Worm (Caenorhabditis elegans) whole organism, young adult: ENCODE measurements around the gene rdl-1.

ENCODE experiments used
- B0261.1 ChIP-seq: sonication (generic microtip); optimal IDR thresholded peaks from 2 replicates; lab custom pipeline; 2016; ENCODE audit warnings: mild to moderate bottlenecking, missing genetic modification characterization, moderate library complexity, missing compliant biosample characterization
- F23B12.7 ChIP-seq: sonication (generic microtip); optimal IDR thresholded peaks from 2 replicates; lab custom pipeline; 2017; ENCODE audit warnings: missing genetic modification characterization, mild to moderate bottlenecking, missing compliant biosample characterization, antibody characterized with exemption, moderate library complexity; ENCODE audit not compliant: insufficient read depth
- F37B4.10 ChIP-seq: fragments of 200-800 bp; sonication (Bioruptor generic); IDR thresholded peaks from 2 replicates; pipeline ENCODE4 v1.3.6; 2022; ENCODE audit warnings: missing genetic modification characterization, missing compliant biosample characterization
- F49E8.2 ChIP-seq: sonication (generic microtip); optimal IDR thresholded peaks from 3 replicates; lab custom pipeline; 2017; ENCODE audit warnings: missing genetic modification characterization, mild to moderate bottlenecking, missing compliant biosample characterization, antibody characterized with exemption, moderate library complexity; ENCODE audit not compliant: insufficient read depth
- F52B5.7 ChIP-seq: sonication (generic microtip); optimal IDR thresholded peaks from 2 replicates; lab custom pipeline; 2016; ENCODE audit warnings: mild to moderate bottlenecking, missing genetic modification characterization, missing compliant biosample characterization
- F55B11.4 ChIP-seq: sonication (generic microtip); optimal IDR thresholded peaks from 2 replicates; lab custom pipeline; 2016; ENCODE audit warnings: missing compliant biosample characterization, missing genetic modification characterization, borderline replicate concordance; ENCODE audit not compliant: insufficient read depth
- F57C9.4 ChIP-seq: sonication (generic microtip); optimal IDR thresholded peaks from 2 replicates; lab custom pipeline; 2017; ENCODE audit warnings: mild to moderate bottlenecking, missing genetic modification characterization, missing compliant biosample characterization
- T07F8.4 ChIP-seq: sonication (generic microtip); optimal IDR thresholded peaks from 2 replicates; lab custom pipeline; 2016; ENCODE audit warnings: mild to moderate bottlenecking, missing genetic modification characterization, moderate library complexity, missing compliant biosample characterization
- T26A5.8 ChIP-seq: sonication (generic microtip); optimal IDR thresholded peaks from 2 replicates; lab custom pipeline; 2016; ENCODE audit warnings: missing genetic modification characterization, missing compliant biosample characterization
- Y56A3A.18 ChIP-seq: fragments of 200-800 bp; sonication (Bioruptor generic); IDR thresholded peaks from 2 replicates; pipeline ENCODE4 v1.3.6; 2022; ENCODE audit warnings: missing genetic modification reagents, missing genetic modification characterization, missing compliant biosample characterization
- Y67H2A.10 ChIP-seq: fragments of 200-800 bp; sonication (Bioruptor generic); conservative IDR thresholded peaks from 2 replicates; pipeline ENCODE4 v1.3.6; 2022; ENCODE audit warnings: missing genetic modification reagents, missing genetic modification characterization, missing compliant biosample characterization
- aptf-2 ChIP-seq: fragments of 200-800 bp; sonication (Bioruptor generic); conservative IDR thresholded peaks from 2 replicates; pipeline ENCODE4 v1.3.6; 2022; ENCODE audit warnings: missing genetic modification reagents, missing genetic modification characterization, missing compliant biosample characterization
- aptf-3 ChIP-seq: fragments of 200-800 bp; sonication (Bioruptor generic); IDR thresholded peaks from 2 replicates; pipeline ENCODE4 v1.3.6; 2022; ENCODE audit warnings: missing genetic modification characterization, missing compliant biosample characterization
- athp-1 ChIP-seq: sonication (generic microtip); optimal IDR thresholded peaks from 2 replicates; lab custom pipeline; 2017; ENCODE audit warnings: mild to moderate bottlenecking, missing genetic modification characterization, missing compliant biosample characterization
- bed-2 ChIP-seq: fragments of 200-800 bp; sonication (Bioruptor generic); IDR thresholded peaks from 2 replicates; pipeline ENCODE4 v1.3.6; 2022; ENCODE audit warnings: missing genetic modification reagents, missing genetic modification characterization, missing compliant biosample characterization
- cebp-2 ChIP-seq: fragments of 200-800 bp; sonication (Bioruptor generic); IDR thresholded peaks from 2 replicates; pipeline ENCODE4 v1.3.6; 2022; ENCODE audit warnings: missing genetic modification characterization, missing compliant biosample characterization
- ceh-40 ChIP-seq: fragments of 200-800 bp; sonication (Bioruptor generic); IDR thresholded peaks from 2 replicates; pipeline ENCODE4 v1.3.6; 2022; ENCODE audit warnings: missing genetic modification characterization, missing compliant biosample characterization
- ceh-58 ChIP-seq: fragments of 200-800 bp; sonication (Bioruptor generic); IDR thresholded peaks from 2 replicates; pipeline ENCODE4 v1.3.6; 2022; ENCODE audit warnings: missing genetic modification characterization, missing compliant biosample characterization
- ceh-91 ChIP-seq: fragments of 200-800 bp; sonication (Bioruptor generic); IDR thresholded peaks from 2 replicates; pipeline ENCODE4 v1.3.6; 2022; ENCODE audit warnings: missing genetic modification reagents, missing genetic modification characterization, missing compliant biosample characterization
- ekl-4 ChIP-seq: fragments of 200-800 bp; sonication (Bioruptor generic); IDR thresholded peaks from 2 replicates; pipeline ENCODE4 v1.3.6; 2022; ENCODE audit warnings: missing genetic modification reagents, missing genetic modification characterization, missing compliant biosample characterization
- him-1 ChIP-seq: sonication (generic microtip); optimal IDR thresholded peaks from 2 replicates; lab custom pipeline; 2016; ENCODE audit warnings: missing genotype, missing genetic modification reagents, missing genetic modification characterization, missing compliant biosample characterization
- hlh-12 ChIP-seq: sonication (generic microtip); optimal IDR thresholded peaks from 2 replicates; lab custom pipeline; 2016; ENCODE audit warnings: missing genetic modification characterization, missing compliant biosample characterization
- hlh-26 ChIP-seq: fragments of 200-800 bp; sonication (Bioruptor generic); conservative IDR thresholded peaks from 2 replicates; pipeline ENCODE4 v1.3.6; 2022; ENCODE audit warnings: missing genetic modification reagents, missing genetic modification characterization, missing compliant biosample characterization
- hmg-20 ChIP-seq: fragments of 200-800 bp; sonication (Bioruptor generic); IDR thresholded peaks from 2 replicates; pipeline ENCODE4 v1.3.6; 2022; ENCODE audit warnings: missing genetic modification reagents, missing genetic modification characterization, missing compliant biosample characterization
- hsf-1 ChIP-seq: fragments of 200-800 bp; sonication (Bioruptor generic); IDR thresholded peaks from 2 replicates; pipeline ENCODE4 v1.3.6; 2022; ENCODE audit warnings: missing genetic modification reagents, missing genetic modification characterization, missing compliant biosample characterization
- lag-1 ChIP-seq: fragments of 200-800 bp; sonication (Bioruptor generic); IDR thresholded peaks from 2 replicates; pipeline ENCODE4 v1.3.6; 2022; ENCODE audit warnings: missing genetic modification reagents, missing genetic modification characterization, missing compliant biosample characterization
- lir-1 ChIP-seq: fragments of 200-800 bp; sonication (Bioruptor generic); conservative IDR thresholded peaks from 2 replicates; pipeline ENCODE4 v1.3.6; 2022; ENCODE audit warnings: missing genetic modification reagents, missing genetic modification characterization, missing compliant biosample characterization
- lsl-1 ChIP-seq: fragments of 200-800 bp; sonication (Bioruptor generic); optimal IDR thresholded peaks from 2 replicates; lab custom pipeline; 2018; ENCODE audit warnings: mild to moderate bottlenecking, missing genetic modification characterization, moderate library complexity, missing compliant biosample characterization
- lsy-27 ChIP-seq: sonication (generic microtip); optimal IDR thresholded peaks from 2 replicates; lab custom pipeline; 2017; ENCODE audit warnings: missing genetic modification characterization, mild to moderate bottlenecking, missing compliant biosample characterization, antibody characterized with exemption, missing genotype, borderline replicate concordance; ENCODE audit not compliant: insufficient read depth
- madf-10 ChIP-seq: sonication (generic microtip); optimal IDR thresholded peaks from 2 replicates; lab custom pipeline; 2016; ENCODE audit warnings: mild to moderate bottlenecking, missing genetic modification characterization, missing compliant biosample characterization
- madf-6 ChIP-seq: fragments of 200-800 bp; sonication (Bioruptor generic); IDR thresholded peaks from 2 replicates; pipeline ENCODE4 v1.3.6; 2022; ENCODE audit warnings: missing genetic modification reagents, missing genetic modification characterization, missing compliant biosample characterization
- madf-8 ChIP-seq: fragments of 200-800 bp; sonication (Bioruptor generic); conservative IDR thresholded peaks from 2 replicates; pipeline ENCODE4 v1.3.6; 2022; ENCODE audit warnings: missing genetic modification reagents, missing genetic modification characterization, missing compliant biosample characterization
- mes-4 ChIP-seq: sonication (generic microtip); optimal IDR thresholded peaks from 2 replicates; lab custom pipeline; 2016; ENCODE audit warnings: missing genotype, missing genetic modification characterization, missing compliant biosample characterization
- nfya-1 ChIP-seq: sonication (generic microtip); optimal IDR thresholded peaks from 2 replicates; lab custom pipeline; 2017; ENCODE audit warnings: antibody characterized with exemption, missing compliant biosample characterization, missing genetic modification characterization, borderline replicate concordance; ENCODE audit not compliant: insufficient read depth
- nfya-2 ChIP-seq: fragments of 200-800 bp; sonication (Bioruptor generic); IDR thresholded peaks from 2 replicates; pipeline ENCODE4 v1.3.6; 2022; ENCODE audit warnings: missing genetic modification reagents, missing genetic modification characterization, missing compliant biosample characterization
- nhr-80 ChIP-seq: sonication (generic microtip); optimal IDR thresholded peaks from 2 replicates; lab custom pipeline; 2016; ENCODE audit warnings: missing genetic modification characterization, missing compliant biosample characterization
- repo-1 ChIP-seq: sonication (generic microtip); optimal IDR thresholded peaks from 2 replicates; lab custom pipeline; 2017; ENCODE audit warnings: mild to moderate bottlenecking, missing genetic modification characterization, missing compliant biosample characterization
- rpc-1 ChIP-seq, 2 experiments: fragments of 150-350 bp in 1 of 2; sonication (generic microtip) in 1 of 2; optimal IDR thresholded peaks; 2 replicates each; lab custom pipeline; 2014 to 2018; ENCODE audit warnings: missing biosample characterization in 1 of 2, missing genetic modification characterization in 1 of 2, missing genetic modification reagents in 1 of 2, missing genotype in 1 of 2
- sdz-38 ChIP-seq: sonication (generic microtip); optimal IDR thresholded peaks from 2 replicates; lab custom pipeline; 2016; ENCODE audit warnings: missing genotype, missing genetic modification characterization, missing compliant biosample characterization
- snpc-3.4 ChIP-seq: sonication (generic microtip); optimal IDR thresholded peaks from 2 replicates; lab custom pipeline; 2017; ENCODE audit warnings: missing genetic modification characterization, mild to moderate bottlenecking, missing compliant biosample characterization, antibody characterized with exemption, moderate library complexity, missing genotype, missing genetic modification reagents
- snpc-4 ChIP-seq, 5 experiments: fragments of 150-350 bp in 1 of 5; sonication (generic microtip) in 4 of 5; optimal IDR thresholded peaks; 2 replicates each; lab custom pipeline; 2014 to 2018; ENCODE audit warnings: missing genetic modification characterization in 5 of 5, missing biosample characterization in 3 of 5, antibody characterized with exemption in 2 of 5, mild to moderate bottlenecking in 2 of 5, missing compliant biosample characterization in 2 of 5, missing genotype in 2 of 5, moderate library complexity in 2 of 5, missing genetic modification reagents in 1 of 5
- somi-1 ChIP-seq: fragments of 200-800 bp; sonication (Bioruptor generic); optimal IDR thresholded peaks from 2 replicates; lab custom pipeline; 2018; ENCODE audit warnings: mild to moderate bottlenecking, missing genetic modification characterization, missing compliant biosample characterization
- tbx-9 ChIP-seq: sonication (generic microtip); optimal IDR thresholded peaks from 2 replicates; lab custom pipeline; 2016; ENCODE audit warnings: borderline replicate concordance, missing genetic modification characterization, inconsistent platforms, missing compliant biosample characterization
- xnd-1 ChIP-seq: sonication (generic microtip); optimal IDR thresholded peaks from 2 replicates; lab custom pipeline; 2016; ENCODE audit warnings: missing genotype, missing genetic modification reagents, missing genetic modification characterization, missing compliant biosample characterization
- zim-3 ChIP-seq: sonication (generic microtip); optimal IDR thresholded peaks from 2 replicates; lab custom pipeline; 2017; ENCODE audit warnings: mild to moderate bottlenecking, missing genetic modification characterization, moderate library complexity, missing compliant biosample characterization
- ztf-3 ChIP-seq: fragments of 200-800 bp; sonication (Bioruptor generic); optimal IDR thresholded peaks from 2 replicates; lab custom pipeline; 2018; ENCODE audit warnings: mild to moderate bottlenecking, missing genetic modification characterization, missing compliant biosample characterization

Gene rdl-1

DNA sequence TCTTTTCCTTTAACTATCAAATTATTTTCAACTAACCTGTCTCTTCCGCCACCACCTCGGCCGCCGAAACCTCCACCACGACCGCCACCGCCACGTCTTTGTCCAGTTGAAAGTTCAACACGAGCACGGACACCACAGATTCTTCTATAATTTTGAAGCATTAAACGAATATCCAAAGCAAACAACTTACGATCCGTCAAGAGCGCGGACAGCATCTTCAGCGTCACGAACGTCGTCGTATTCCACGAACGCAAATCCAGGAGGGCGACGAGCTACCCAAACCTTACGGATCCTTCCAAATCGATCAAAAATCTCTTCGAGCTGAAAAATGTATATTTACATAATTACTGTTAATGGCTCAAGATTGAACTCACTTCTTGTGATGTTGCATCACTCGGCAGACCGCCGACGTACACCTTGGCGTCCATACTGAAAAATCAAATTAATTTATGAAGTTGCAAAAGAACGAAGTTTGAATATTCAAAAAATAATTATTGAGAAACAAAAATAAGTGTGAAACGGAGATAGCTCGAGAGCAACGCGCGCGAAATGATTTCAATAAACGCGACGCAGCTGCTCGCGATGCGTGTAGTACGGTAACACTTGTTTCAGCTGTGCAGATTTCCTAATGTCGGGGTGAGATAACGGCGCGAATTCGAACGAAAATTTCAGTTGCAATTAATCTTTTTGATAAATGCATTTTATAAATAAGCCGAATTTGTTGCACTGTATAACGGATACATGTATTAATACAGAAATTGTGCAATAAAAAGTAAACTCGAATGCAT lies 20.9 kb upstream of the rdl-1 start, which contains the start of gene rsp-6 (continued):
- TF ChIP-seq nfya-2 (GFP tag; lab: Robert Waterston, UW) = no peak
- peak; percentile 90 for TF ChIP-seq ceh-91 (GFP tag; lab: Robert Waterston, UW)
- peak; percentile 81 for TF ChIP-seq madf-8 (GFP tag; lab: Robert Waterston, UW)
- no peak for TF ChIP-seq hlh-12 (tag; lab: Kevin White, UChicago)
- no peak for TF ChIP-seq rpc-1 (optimal IDR thresholded peaks at IDR 0.05; lab: Kevin White, UChicago)
- TF ChIP-seq rpc-1 (tag; optimal IDR thresholded peaks at IDR 0.05; lab: Kevin White, UChicago) = no peak
- no peak for TF ChIP-seq T07F8.4 (tag; lab: Kevin White, UChicago)
- no peak for TF ChIP-seq athp-1 (tag; lab: Kevin White, UChicago)
- no peak for TF ChIP-seq ceh-40 (GFP tag; lab: Robert Waterston, UW)
- TF ChIP-seq zim-3 (tag; lab: Kevin White, UChicago) = no peak
- TF ChIP-seq mes-4 = no peak
- TF ChIP-seq F52B5.7 (tag; lab: Kevin White, UChicago) = no peak
- no peak for TF ChIP-seq ztf-3
- TF ChIP-seq lir-1 (GFP tag; lab: Robert Waterston, UW) = no peak
- TF ChIP-seq hlh-26 (GFP tag; lab: Robert Waterston, UW) = no peak
- no peak for TF ChIP-seq nfya-1 (tag; lab: Kevin White, UChicago)
- peak; percentile 15 for TF ChIP-seq snpc-4 (GFP tag; optimal IDR thresholded peaks at IDR 0.05; lab: Kevin White, UChicago)
- peak; percentile 36 to 74 (median 62) for TF ChIP-seq snpc-4 (tag; optimal IDR thresholded peaks at IDR 0.05; lab: Kevin White, UChicago)
- TF ChIP-seq snpc-3.4 = peak; percentile 75
- no peak for TF ChIP-seq repo-1
- peak; percentile 29; the same call in 1 of the 2 replicates for TF ChIP-seq aptf-2 (GFP tag; lab: Robert Waterston, UW)
- peak; percentile 18; the same call in 1 of the 2 replicates for TF ChIP-seq Y67H2A.10
- TF ChIP-seq F57C9.4 (tag; lab: Kevin White, UChicago) = no peak
- no peak for TF ChIP-seq hmg-20 (GFP tag; lab: Robert Waterston, UW)
- no peak for TF ChIP-seq T26A5.8
- peak; percentile 85 for TF ChIP-seq ekl-4 (GFP tag; lab: Robert Waterston, UW)
- TF ChIP-seq F49E8.2 (tag; lab: Kevin White, UChicago) = peak; percentile 83
- peak; percentile 67; the same call in 1 of the 2 replicates for TF ChIP-seq hsf-1 (GFP tag; lab: Robert Waterston, UW)
- no peak for TF ChIP-seq Y56A3A.18
- no peak for TF ChIP-seq lag-1 (GFP tag; lab: Robert Waterston, UW)
- TF ChIP-seq him-1 (tag; lab: Kevin White, UChicago) = peak; percentile 43
- TF ChIP-seq cebp-2 (GFP tag; lab: Robert Waterston, UW) = no peak
- TF ChIP-seq madf-10 = peak; percentile 88
- no peak for TF ChIP-seq tbx-9 (tag; lab: Kevin White, UChicago)
- no peak for TF ChIP-seq aptf-3
- peak; percentile 95 for TF ChIP-seq madf-6 (GFP tag; lab: Robert Waterston, UW)
- no peak for TF ChIP-seq B0261.1 (tag; lab: Kevin White, UChicago)
- TF ChIP-seq F55B11.4 = no peak
- TF ChIP-seq bed-2 (GFP tag; lab: Robert Waterston, UW) = no peak
- no peak for TF ChIP-seq F37B4.10
- TF ChIP-seq F23B12.7 = peak; percentile 81
- TF ChIP-seq somi-1 = no peak
- peak; percentile 96 for TF ChIP-seq lsl-1 (GFP tag; lab: Kevin White, UChicago)
- peak; percentile 78 for TF ChIP-seq xnd-1 (tag; lab: Kevin White, UChicago)
- peak; percentile 17 for TF ChIP-seq nhr-80 (tag; lab: Kevin White, UChicago)
- TF ChIP-seq ceh-58 = no peak
- TF ChIP-seq lsy-27 (tag; lab: Kevin White, UChicago) = no peak
- TF ChIP-seq sdz-38 (tag; lab: Kevin White, UChicago) = no peak
